Fruit fly (Drosophila melanogaster) whole organism, embryonic: ENCODE results near the gene Pvf2.
A peak's percentile ranks its signal among the peaks of the same experiment; 100 is the strongest.

Experiments
- BtbVII ChIP-seq: fragments of 200-800 bp; sonication (Bioruptor generic); optimal IDR thresholded peaks from 3 replicates; lab custom pipeline; 2017; ENCODE audit warnings: missing biosample characterization, mild to moderate bottlenecking, missing genetic modification characterization
- CG10209 ChIP-seq: fragments of 200-800 bp; sonication (Bioruptor generic); optimal IDR thresholded peaks from 3 replicates; lab custom pipeline; 2017; ENCODE audit warnings: missing biosample characterization, mild to moderate bottlenecking, missing genetic modification characterization, missing genetic modification reagents
- CG11093 ChIP-seq: fragments of 200-800 bp; sonication (Bioruptor generic); IDR thresholded peaks from 3 replicates; pipeline ENCODE4 v1.3.6; 2022; ENCODE audit warnings: missing biosample characterization, missing genetic modification characterization
- CG11247 ChIP-seq: fragments of 200-800 bp; sonication (Bioruptor generic); IDR thresholded peaks from 2 replicates; pipeline ENCODE4 v1.3.6; 2022; ENCODE audit warnings: missing biosample characterization, missing genetic modification characterization
- CG12155 ChIP-seq: fragments of 200-800 bp; sonication (Bioruptor generic); optimal IDR thresholded peaks from 3 replicates; lab custom pipeline; 2016; ENCODE audit warnings: missing biosample characterization, missing genetic modification characterization
- CG12391 ChIP-seq: fragments of 200-800 bp; sonication (Bioruptor generic); optimal IDR thresholded peaks from 3 replicates; lab custom pipeline; 2018; ENCODE audit warnings: missing biosample characterization, mild to moderate bottlenecking, missing genetic modification characterization, moderate library complexity
- CG12769 ChIP-seq: fragments of 200-800 bp; sonication (Bioruptor generic); optimal IDR thresholded peaks from 2 replicates; lab custom pipeline; 2019; ENCODE audit warnings: missing biosample characterization, mild to moderate bottlenecking, missing genetic modification characterization, moderate library complexity
- CG17186 ChIP-seq: fragments of 200-800 bp; sonication (Bioruptor generic); optimal IDR thresholded peaks from 3 replicates; lab custom pipeline; 2017; ENCODE audit warnings: missing biosample characterization, missing genetic modification reagents, missing genetic modification characterization
- CG17568 ChIP-seq: fragments of 200-800 bp; sonication (Bioruptor generic); optimal IDR thresholded peaks from 2 replicates; lab custom pipeline; 2018; ENCODE audit warnings: missing biosample characterization, mild to moderate bottlenecking, missing genetic modification characterization, moderate library complexity
- CG2116 ChIP-seq: fragments of 200-800 bp; sonication (Bioruptor generic); optimal IDR thresholded peaks from 3 replicates; lab custom pipeline; 2018; ENCODE audit warnings: missing biosample characterization, mild to moderate bottlenecking, missing genetic modification characterization
- CG2120 ChIP-seq: fragments of 200-800 bp; sonication (Bioruptor generic); optimal IDR thresholded peaks from 3 replicates; lab custom pipeline; 2016; ENCODE audit warnings: missing biosample characterization, missing genetic modification characterization
- CG2202 ChIP-seq: fragments of 200-800 bp; sonication (Bioruptor generic); optimal IDR thresholded peaks from 2 replicates; lab custom pipeline; 2018; ENCODE audit warnings: missing biosample characterization, mild to moderate bottlenecking, missing genetic modification characterization
- CG34224 ChIP-seq: fragments of 200-800 bp; sonication (Bioruptor generic); IDR thresholded peaks from 3 replicates; pipeline ENCODE4 v1.3.6; 2022; ENCODE audit warnings: missing biosample characterization, missing genetic modification characterization; ENCODE audit not compliant: partially characterized antibody
- CG5180 ChIP-seq: fragments of 200-800 bp; sonication (Bioruptor generic); optimal IDR thresholded peaks from 3 replicates; lab custom pipeline; 2017; ENCODE audit warnings: missing biosample characterization, missing genetic modification characterization, mild to moderate bottlenecking, moderate library complexity, missing genetic modification reagents
- CG6854 ChIP-seq: fragments of 200-800 bp; sonication (Bioruptor generic); optimal IDR thresholded peaks from 3 replicates; lab custom pipeline; 2017; ENCODE audit warnings: missing biosample characterization, mild to moderate bottlenecking, missing genetic modification characterization
- CG7271 ChIP-seq: fragments of 200-800 bp; sonication (Bioruptor generic); optimal IDR thresholded peaks from 2 replicates; lab custom pipeline; 2018; ENCODE audit warnings: missing biosample characterization, mild to moderate bottlenecking, missing genetic modification characterization, moderate library complexity
- CG7556 ChIP-seq: fragments of 200-800 bp; sonication (Bioruptor generic); optimal IDR thresholded peaks from 2 replicates; lab custom pipeline; 2017; ENCODE audit warnings: missing biosample characterization, mild to moderate bottlenecking, missing genetic modification characterization
- CG7745 ChIP-seq: fragments of 200-800 bp; sonication (Bioruptor generic); optimal IDR thresholded peaks from 2 replicates; lab custom pipeline; 2018; ENCODE audit warnings: missing biosample characterization, mild to moderate bottlenecking, missing genetic modification characterization, moderate library complexity
- CG9797 ChIP-seq: fragments of 200-800 bp; sonication (Bioruptor generic); optimal IDR thresholded peaks from 3 replicates; lab custom pipeline; 2018; ENCODE audit warnings: missing biosample characterization, mild to moderate bottlenecking, missing genetic modification characterization
- CkIIα-i1 ChIP-seq: fragments of 200-800 bp; sonication (Bioruptor generic); IDR thresholded peaks from 2 replicates; pipeline ENCODE4 v1.3.6; 2022; ENCODE audit warnings: missing biosample characterization, missing genetic modification characterization
- Doc3 ChIP-seq: fragments of 200-800 bp; sonication (Bioruptor generic); IDR thresholded peaks from 3 replicates; pipeline ENCODE4 v1.3.6; 2022; ENCODE audit warnings: missing biosample characterization, missing genetic modification characterization; ENCODE audit not compliant: partially characterized antibody
- Dref ChIP-seq: fragments of 200-800 bp; sonication (Bioruptor generic); IDR thresholded peaks from 2 replicates; pipeline ENCODE4 v1.3.6; 2022; ENCODE audit warnings: missing biosample characterization, missing genetic modification characterization
- H15 ChIP-seq: fragments of 200-800 bp; sonication (Bioruptor generic); IDR thresholded peaks from 3 replicates; pipeline ENCODE4 v1.3.6; 2022; ENCODE audit warnings: missing biosample characterization, missing genetic modification characterization
- HHEX ChIP-seq: fragments of 200-800 bp; sonication (Bioruptor generic); optimal IDR thresholded peaks from 3 replicates; lab custom pipeline; 2017; ENCODE audit warnings: missing biosample characterization, mild to moderate bottlenecking, missing genetic modification characterization, missing genetic modification reagents
- HLHmδ ChIP-seq: fragments of 200-800 bp; sonication (Bioruptor generic); optimal IDR thresholded peaks from 2 replicates; lab custom pipeline; 2018; ENCODE audit warnings: missing biosample characterization, mild to moderate bottlenecking, missing genetic modification characterization, moderate library complexity
- HmgZ ChIP-seq: fragments of 200-800 bp; sonication (Bioruptor generic); optimal IDR thresholded peaks from 2 replicates; lab custom pipeline; 2018; ENCODE audit warnings: missing biosample characterization, mild to moderate bottlenecking, missing genetic modification characterization
- Hmx ChIP-seq: fragments of 200-800 bp; sonication (Bioruptor generic); optimal IDR thresholded peaks from 2 replicates; lab custom pipeline; 2016; ENCODE audit warnings: missing biosample characterization, missing genetic modification characterization
- Lim3 ChIP-seq: fragments of 200-800 bp; sonication (Bioruptor generic); IDR thresholded peaks from 2 replicates; pipeline ENCODE4 v1.3.6; 2022; ENCODE audit warnings: missing biosample characterization, missing genetic modification characterization
- Mad ChIP-seq: fragments of 200-800 bp; sonication (Bioruptor generic); optimal IDR thresholded peaks from 2 replicates; lab custom pipeline; 2016; ENCODE audit warnings: missing biosample characterization, missing genetic modification characterization
- Neu2 ChIP-seq: fragments of 200-800 bp; sonication (Bioruptor generic); optimal IDR thresholded peaks from 3 replicates; lab custom pipeline; 2016; ENCODE audit warnings: missing biosample characterization, missing genetic modification characterization, borderline replicate concordance
- Side ChIP-seq: fragments of 200-800 bp; sonication (Bioruptor generic); optimal IDR thresholded peaks from 2 replicates; lab custom pipeline; 2016; ENCODE audit warnings: missing biosample characterization, missing genetic modification characterization
- Sox102F ChIP-seq: fragments of 200-800 bp; sonication (Bioruptor generic); optimal IDR thresholded peaks from 2 replicates; lab custom pipeline; 2018; ENCODE audit warnings: missing biosample characterization, mild to moderate bottlenecking, missing genetic modification characterization, moderate library complexity
- ase ChIP-seq: fragments of 200-800 bp; sonication (Bioruptor generic); IDR thresholded peaks from 3 replicates; pipeline ENCODE4 v1.3.6; 2022; ENCODE audit warnings: missing biosample characterization, missing genetic modification characterization
- az2 ChIP-seq: fragments of 200-800 bp; sonication (Bioruptor generic); optimal IDR thresholded peaks from 3 replicates; lab custom pipeline; 2016; ENCODE audit warnings: missing biosample characterization, missing genetic modification characterization
- chif ChIP-seq, 2 experiments: fragments of 200-800 bp; sonication (Bioruptor generic); optimal IDR thresholded peaks; 3 replicates each; lab custom pipeline; 2016; ENCODE audit warnings: missing biosample characterization in 2 of 2, missing genetic modification characterization in 2 of 2
- dpn ChIP-seq, 2 experiments: fragments of 200-800 bp; sonication (Bioruptor generic); optimal IDR thresholded peaks; 3 replicates each; lab custom pipeline; 2016; ENCODE audit warnings: missing biosample characterization in 2 of 2, missing genetic modification characterization in 2 of 2
- esg ChIP-seq: fragments of 200-800 bp; sonication (Bioruptor generic); conservative IDR thresholded peaks from 2 replicates; pipeline ENCODE4 v1.3.6; 2022; ENCODE audit warnings: missing biosample characterization, missing genetic modification characterization
- fd102C ChIP-seq: fragments of 200-800 bp; sonication (Bioruptor generic); optimal IDR thresholded peaks from 2 replicates; lab custom pipeline; 2018; ENCODE audit warnings: missing biosample characterization, mild to moderate bottlenecking, missing genetic modification characterization, moderate library complexity
- fd3F ChIP-seq: fragments of 200-800 bp; sonication (Bioruptor generic); optimal IDR thresholded peaks from 2 replicates; lab custom pipeline; 2018; ENCODE audit warnings: missing biosample characterization, mild to moderate bottlenecking, missing genetic modification characterization, moderate library complexity
- gem ChIP-seq: fragments of 200-800 bp; sonication (Bioruptor generic); optimal IDR thresholded peaks from 2 replicates; lab custom pipeline; 2019; ENCODE audit warnings: missing biosample characterization, mild to moderate bottlenecking, missing genetic modification characterization, moderate library complexity
- gt ChIP-seq: fragments of 200-800 bp; sonication (Bioruptor generic); IDR thresholded peaks from 2 replicates; pipeline ENCODE4 v1.3.6; 2022; ENCODE audit warnings: missing biosample characterization, missing genetic modification characterization
- lbe ChIP-seq: fragments of 200-800 bp; sonication (Bioruptor generic); optimal IDR thresholded peaks from 2 replicates; lab custom pipeline; 2016; ENCODE audit warnings: missing biosample characterization, mild to moderate bottlenecking, missing genetic modification characterization
- nerfin-2 ChIP-seq: fragments of 200-800 bp; sonication (Bioruptor generic); IDR thresholded peaks from 2 replicates; pipeline ENCODE4 v1.3.6; 2022; ENCODE audit warnings: missing biosample characterization, missing genetic modification characterization; ENCODE audit not compliant: partially characterized antibody
- pan ChIP-seq, 4 experiments: fragments of >200 bp in 3 of 4; fragments of 200-800 bp in 1 of 4; sonication (Bioruptor generic) in 1 of 4; optimal IDR thresholded peaks in 3 of 4; IDR thresholded peaks in 1 of 4; 2 replicates each; pipeline versions ENCODE4 v1.3.6 to Lab custom; 2017 to 2022; ENCODE audit warnings: missing biosample characterization in 2 of 4, missing genetic modification characterization in 2 of 4, mixed read lengths in 1 of 4
- pho ChIP-seq: fragments of 200-800 bp; sonication (Bioruptor generic); optimal IDR thresholded peaks from 2 replicates; lab custom pipeline; 2016; ENCODE audit warnings: missing biosample characterization, missing genetic modification characterization
- run ChIP-seq: fragments of 200-800 bp; sonication (Bioruptor generic); optimal IDR thresholded peaks from 3 replicates; lab custom pipeline; 2018; ENCODE audit warnings: missing biosample characterization, mild to moderate bottlenecking, missing genetic modification characterization
- slp2 ChIP-seq: fragments of 200-800 bp; sonication (Bioruptor generic); optimal IDR thresholded peaks from 2 replicates; lab custom pipeline; 2016; ENCODE audit warnings: missing biosample characterization, missing genetic modification characterization
- sr ChIP-seq: fragments of 200-800 bp; sonication (Bioruptor generic); IDR thresholded peaks from 3 replicates; pipeline ENCODE4 v1.3.6; 2022; ENCODE audit warnings: missing biosample characterization, missing genetic modification characterization
- vnd ChIP-seq: fragments of 200-800 bp; sonication (Bioruptor generic); IDR thresholded peaks from 3 replicates; pipeline ENCODE4 v1.3.6; 2022; ENCODE audit warnings: missing biosample characterization, missing genetic modification characterization; ENCODE audit not compliant: partially characterized antibody

Pvf2 gene

dm6 chr2L:7037773-7038327 is 46.6 kb downstream of the Pvf2 start, which contains the start of gene milt (continued):
- TF ChIP-seq slp2 (GFP tag; lab: Kevin White, UChicago) (no peak), CG7271 (tag; lab: Kevin White, UChicago) (no peak), CG17568 (GFP tag; lab: Kevin White, UChicago) (no peak), gt (GFP tag; lab: Robert Waterston, UW) (no peak), CG10209 (GFP tag; lab: Kevin White, UChicago) (no peak), az2 (GFP tag; lab: Kevin White, UChicago) (no peak), BtbVII (GFP tag; lab: Kevin White, UChicago) (no peak), CG17186 (GFP tag; lab: Kevin White, UChicago) (peak; percentile 78), dpn (GFP tag; optimal IDR thresholded peaks at IDR 0.05; lab: Kevin White, UChicago) (peak; percentile 15 to 24), HmgZ (peak; percentile 60), Dref (GFP tag; lab: Robert Waterston, UW) (peak; percentile 96), CG11247 (no peak), CG12391 (no peak), chif (GFP tag; optimal IDR thresholded peaks at IDR 0.05; lab: Kevin White, UChicago) (peak in 1 of 2 experiments; percentile 8), vnd (GFP tag; lab: Robert Waterston, UW) (peak; percentile 86), CG2120 (peak; percentile 35), nerfin-2 (GFP tag; lab: Robert Waterston, UW) (peak; percentile 89), Mad (no peak), CG2116 (GFP tag; lab: Kevin White, UChicago) (peak; percentile 94), esg (GFP tag; lab: Robert Waterston, UW) (no peak), sr (GFP tag; lab: Robert Waterston, UW) (no peak), CG7556 (no peak), HHEX (GFP tag; lab: Kevin White, UChicago) (no peak), CG5180 (GFP tag; lab: Kevin White, UChicago) (no peak), Sox102F (GFP tag; lab: Kevin White, UChicago) (no peak), CG6854 (GFP tag; lab: Kevin White, UChicago) (no peak), Neu2 (no peak), lbe (GFP tag; lab: Kevin White, UChicago) (no peak), CG7745 (no peak), run (no peak), CG34224 (peak; percentile 79), CG9797 (GFP tag; lab: Kevin White, UChicago) (no peak), fd3F (GFP tag; lab: Kevin White, UChicago) (no peak), Side (GFP tag; lab: Kevin White, UChicago) (no peak), CG2202 (tag; lab: Kevin White, UChicago) (no peak), CG12155 (GFP tag; lab: Kevin White, UChicago) (no peak), CkIIα-i1 (no peak), gem (no peak), pho (no peak), ase (GFP tag; lab: Robert Waterston, UW) (no peak), HLHmδ (GFP tag; lab: Kevin White, UChicago) (no peak), CG12769 (no peak), CG11093 (GFP tag; lab: Robert Waterston, UW) (no peak), pan (optimal IDR thresholded peaks at IDR 0.05; lab: Kevin White, UChicago) (no peak), pan (GFP tag; optimal IDR thresholded peaks at IDR 0.05 in 1 of 2, IDR thresholded peaks at IDR 0.05 in 1 of 2) (no peak), Lim3 (GFP tag; lab: Robert Waterston, UW) (no peak), Hmx (GFP tag; lab: Kevin White, UChicago) (no peak), fd102C (GFP tag; lab: Kevin White, UChicago) (no peak), Doc3 (peak; percentile 68; the same call in 2 of the 3 replicates), H15 (no peak)
